Worm (Caenorhabditis elegans): Measurements from ENCODE around the gene F43H9.3.
A peak's percentile ranks its signal among the peaks of the same experiment; 100 is the strongest.

F43H9.3 gene

ce11 chrV:8040247-8041084 lies 15.7 kb upstream of the F43H9.3 start:
- TF ChIP-seq M03D4.4 (tag; optimal IDR thresholded peaks at IDR 0.05): no peak
- peak; percentile 38 for TF ChIP-seq tbx-8 (GFP tag; optimal IDR thresholded peaks at IDR 0.05)
- TF ChIP-seq ces-1 (GFP tag; optimal IDR thresholded peaks at IDR 0.05): no peak
- TF ChIP-seq elt-3 (tag; optimal IDR thresholded peaks at IDR 0.05): peak; percentile 52
- peak; percentile 70 for TF ChIP-seq blmp-1 (tag; optimal IDR thresholded peaks at IDR 0.05)
- TF ChIP-seq bed-3 (GFP tag; optimal IDR thresholded peaks at IDR 0.05): no peak
- TF ChIP-seq mab-5 (tag; optimal IDR thresholded peaks at IDR 0.05): no peak
- TF ChIP-seq mep-1 (tag; optimal IDR thresholded peaks at IDR 0.05): no peak
- no peak for TF ChIP-seq unc-39 (tag; optimal IDR thresholded peaks at IDR 0.05)
- peak; percentile 43 for TF ChIP-seq unc-62 (GFP tag; optimal IDR thresholded peaks at IDR 0.05)
- TF ChIP-seq hlh-1 (tag; optimal IDR thresholded peaks at IDR 0.05): no peak
- no peak for TF ChIP-seq nhr-12 (tag; optimal IDR thresholded peaks at IDR 0.05)
- TF ChIP-seq ceh-43 (GFP tag; optimal IDR thresholded peaks at IDR 0.05): no peak
- TF ChIP-seq nhr-76 (tag; optimal IDR thresholded peaks at IDR 0.05): no peak
- TF ChIP-seq ham-2 (GFP tag; optimal IDR thresholded peaks at IDR 0.05): no peak

- TF ChIP-seq sem-2 (GFP tag; optimal IDR thresholded peaks at IDR 0.05) (no peak), nhr-28 (tag; optimal IDR thresholded peaks at IDR 0.05) (no peak)
These were observed 14.9 kb upstream of the F43H9.3 start for ce11 chrV:8039606-8040005.

DNA sequence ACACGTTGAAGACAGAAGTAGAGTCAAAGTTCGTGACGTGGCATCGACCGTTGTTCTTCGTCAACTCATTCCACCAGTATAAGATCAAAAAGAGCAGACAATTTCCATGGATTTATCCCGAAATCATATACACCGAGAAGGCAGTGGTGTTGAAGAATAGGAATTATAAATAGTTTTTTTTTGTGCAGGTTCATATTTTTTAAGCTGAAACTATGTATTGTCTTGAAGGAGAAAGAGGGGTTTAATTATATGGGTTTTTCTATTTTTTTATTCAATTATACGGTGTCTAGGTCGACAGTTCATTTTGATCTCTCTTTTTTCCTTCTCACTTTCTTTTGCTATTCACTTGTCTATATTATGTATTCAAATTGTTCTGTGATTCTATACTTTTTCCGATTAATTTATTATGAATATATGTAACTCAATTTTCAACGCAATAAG lies 14.4 kb upstream of the F43H9.3 start:
- TF ChIP-seq mls-2 (tag; optimal IDR thresholded peaks at IDR 0.05) (no peak), sptf-1 (tag; optimal IDR thresholded peaks at IDR 0.05) (peak; percentile 14), ztf-11 (tag; optimal IDR thresholded peaks at IDR 0.05) (no peak), bed-3 (GFP tag; optimal IDR thresholded peaks at IDR 0.05) (no peak)

ce11 chrV:8035947-8036346 lies 11.2 kb upstream of the F43H9.3 start, which contains the start of gene ZC513.14:
ZC513.14 (minus strand) TSS chrV:8036047.
- TF ChIP-seq ztf-11 (tag; optimal IDR thresholded peaks at IDR 0.05) (no peak), ceh-43 (GFP tag; optimal IDR thresholded peaks at IDR 0.05) (no peak), blmp-1 (tag; optimal IDR thresholded peaks at IDR 0.05) (no peak), unc-120 (tag; optimal IDR thresholded peaks at IDR 0.05; ENCODE audit: poor library complexity, severe bottlenecking) (no peak), unc-39 (tag; optimal IDR thresholded peaks at IDR 0.05) (no peak), cnd-1 (tag; optimal IDR thresholded peaks at IDR 0.05) (no peak), snpc-4 (tag; optimal IDR thresholded peaks at IDR 0.05) (no peak), lsy-2 (tag; optimal IDR thresholded peaks at IDR 0.05) (no peak)

DNA sequence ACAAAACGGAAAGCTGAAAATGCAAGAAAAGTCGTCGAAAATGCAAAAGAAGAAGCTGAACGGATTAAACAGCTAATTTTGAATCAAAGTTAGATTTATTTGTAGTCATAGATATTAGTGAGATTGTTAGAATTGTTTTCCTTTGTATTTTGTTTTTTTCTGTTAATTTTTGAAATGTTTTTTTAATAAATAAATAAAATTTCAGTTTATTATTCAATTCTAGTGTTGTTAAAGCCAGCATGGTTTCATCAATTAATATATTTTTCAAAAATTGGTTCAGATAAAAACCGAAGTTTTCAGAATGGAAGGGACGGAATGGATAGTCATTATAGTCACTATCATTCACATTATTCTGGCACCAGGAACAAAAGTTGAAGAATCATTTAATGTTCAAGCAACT lies 10.1 kb upstream of the F43H9.3 start, which contains the start of gene algn-12:
Gene algn-12, plus strand, starts transcription at position 301 of the 400 bp plus-strand sequence.
- TF ChIP-seq unc-39 (tag; optimal IDR thresholded peaks at IDR 0.05): no peak
- TF ChIP-seq mls-2 (tag; optimal IDR thresholded peaks at IDR 0.05): no peak
- no peak for TF ChIP-seq hlh-1 (tag; optimal IDR thresholded peaks at IDR 0.05)
- TF ChIP-seq nhr-76 (tag; optimal IDR thresholded peaks at IDR 0.05): no peak
- TF ChIP-seq ces-1 (GFP tag; optimal IDR thresholded peaks at IDR 0.05): no peak
- no peak for TF ChIP-seq lin-32 (GFP tag; optimal IDR thresholded peaks at IDR 0.05)
- TF ChIP-seq ceh-43 (GFP tag; optimal IDR thresholded peaks at IDR 0.05): no peak
- TF ChIP-seq lsy-2 (tag; optimal IDR thresholded peaks at IDR 0.05): no peak
- TF ChIP-seq M03D4.4 (tag; optimal IDR thresholded peaks at IDR 0.05): no peak

- peak; percentile 47 for TF ChIP-seq lsy-2 (tag; optimal IDR thresholded peaks at IDR 0.05)
- peak; percentile 54 for TF ChIP-seq mep-1 (tag; optimal IDR thresholded peaks at IDR 0.05)
- TF ChIP-seq hlh-1 (tag; optimal IDR thresholded peaks at IDR 0.05): no peak
- peak; percentile 49 for TF ChIP-seq ces-1 (GFP tag; optimal IDR thresholded peaks at IDR 0.05)
These were observed 6.4 kb upstream of the F43H9.3 start, which contains the start of gene vars-1 for ce11 chrV:8031121-8031520. vars-1 (plus strand) TSS chrV:8031411.

- no peak for TF ChIP-seq lin-32 (GFP tag; optimal IDR thresholded peaks at IDR 0.05)
- TF ChIP-seq mep-1 (tag; optimal IDR thresholded peaks at IDR 0.05): no peak
- TF ChIP-seq unc-62 (GFP tag; optimal IDR thresholded peaks at IDR 0.05): no peak
- no peak for TF ChIP-seq M03D4.4 (tag; optimal IDR thresholded peaks at IDR 0.05)
- no peak for TF ChIP-seq hlh-1 (tag; optimal IDR thresholded peaks at IDR 0.05)
- TF ChIP-seq snpc-4 (tag; optimal IDR thresholded peaks at IDR 0.05): no peak
- no peak for TF ChIP-seq unc-120 (tag; optimal IDR thresholded peaks at IDR 0.05; ENCODE audit: poor library complexity, severe bottlenecking)
- no peak for TF ChIP-seq ceh-39 (tag; optimal IDR thresholded peaks at IDR 0.05)
- TF ChIP-seq pha-4 (tag; optimal IDR thresholded peaks at IDR 0.05): no peak
- no peak for TF ChIP-seq ceh-83 (GFP tag; optimal IDR thresholded peaks at IDR 0.05)
- no peak for TF ChIP-seq tbx-8 (GFP tag; optimal IDR thresholded peaks at IDR 0.05)
- TF ChIP-seq elt-1 (tag; optimal IDR thresholded peaks at IDR 0.05; ENCODE audit: borderline replicate concordance, insufficient read depth): no peak
- no peak for TF ChIP-seq mls-2 (tag; optimal IDR thresholded peaks at IDR 0.05)
- TF ChIP-seq nhr-28 (tag; optimal IDR thresholded peaks at IDR 0.05): no peak
- no peak for TF ChIP-seq unc-39 (tag; optimal IDR thresholded peaks at IDR 0.05)
- TF ChIP-seq sem-2 (GFP tag; optimal IDR thresholded peaks at IDR 0.05): no peak
- TF ChIP-seq ces-1 (GFP tag; optimal IDR thresholded peaks at IDR 0.05): no peak
- TF ChIP-seq nhr-76 (tag; optimal IDR thresholded peaks at IDR 0.05): no peak
- no peak for TF ChIP-seq sptf-1 (tag; optimal IDR thresholded peaks at IDR 0.05)
- no peak for TF ChIP-seq ztf-11 (tag; optimal IDR thresholded peaks at IDR 0.05)
These were observed 4.2 kb upstream of the F43H9.3 start, which contains the start of gene oma-2 for ce11 chrV:8028825-8029489. oma-2 (plus strand) TSS chrV:8029439.

All from whole organism, mixed stage, embryonic.